Worm (Caenorhabditis elegans) whole organism, L4 larva: ENCODE results near the gene kin-2.

Experiments used
- F37D6.2 ChIP-seq: sonication (generic microtip); optimal IDR thresholded peaks from 2 replicates; lab custom pipeline; 2016; ENCODE audit warnings: mild to moderate bottlenecking, missing genetic modification characterization, missing compliant biosample characterization
- R02D3.7 ChIP-seq: fragments of 150-350 bp; sonication (generic microtip); optimal IDR thresholded peaks from 3 replicates; lab custom pipeline; 2014; ENCODE audit warnings: missing biosample characterization, missing genetic modification characterization
- ZK337.2 ChIP-seq: fragments of 200-800 bp; sonication (Bioruptor generic); IDR thresholded peaks from 2 replicates; pipeline ENCODE4 v1.3.6; 2022; ENCODE audit warnings: missing genetic modification reagents, missing genetic modification characterization, missing compliant biosample characterization
- daf-8 ChIP-seq: fragments of 200-800 bp; sonication (Bioruptor generic); IDR thresholded peaks from 2 replicates; pipeline ENCODE4 v1.3.6; 2022; ENCODE audit warnings: missing genetic modification characterization, missing compliant biosample characterization
- egl-27 ChIP-seq: sonication (generic microtip); optimal IDR thresholded peaks from 3 replicates; lab custom pipeline; 2017; ENCODE audit warnings: missing biosample characterization, missing genetic modification reagents, missing genetic modification characterization
- lin-39 ChIP-seq: fragments of 150-350 bp; optimal IDR thresholded peaks from 2 replicates; lab custom pipeline; 2014; ENCODE audit warnings: missing biosample characterization, missing genetic modification reagents, missing genetic modification characterization
- mdl-1 ChIP-seq, 2 experiments: fragments of 150-350 bp in 1 of 2; sonication (generic microtip) in 1 of 2; optimal IDR thresholded peaks; 2 replicates each; lab custom pipeline; 2014 to 2017; ENCODE audit warnings: missing biosample characterization in 2 of 2, missing genetic modification characterization in 2 of 2
- mdt-29 ChIP-seq: fragments of 200-800 bp; sonication (Bioruptor generic); IDR thresholded peaks from 2 replicates; pipeline ENCODE4 v1.3.6; 2022; ENCODE audit warnings: missing genetic modification reagents, missing genetic modification characterization, missing compliant biosample characterization
- nhr-77 ChIP-seq: fragments of 150-350 bp; optimal IDR thresholded peaks from 2 replicates; lab custom pipeline; 2014; ENCODE audit warnings: missing biosample characterization, missing genetic modification characterization
- unc-39 ChIP-seq: sonication (generic microtip); optimal IDR thresholded peaks from 2 replicates; lab custom pipeline; 2017; ENCODE audit warnings: missing biosample characterization, missing genetic modification characterization

ce11 chrX:5982799-5983198, 5.1 kb upstream of the kin-2 start:
- no peak for TF ChIP-seq unc-39
- no peak for TF ChIP-seq ZK337.2 (GFP tag; lab: Robert Waterston, UW)
- TF ChIP-seq daf-8 (GFP tag; lab: Robert Waterston, UW): no peak
- no peak for TF ChIP-seq mdl-1 (tag; optimal IDR thresholded peaks at IDR 0.05; lab: Kevin White, UChicago)
- no peak for TF ChIP-seq nhr-77
- peak; percentile 13 for TF ChIP-seq lin-39
- no peak for TF ChIP-seq F37D6.2
- TF ChIP-seq R02D3.7 (tag; lab: Kevin White, UChicago): no peak
- no peak for TF ChIP-seq mdt-29 (GFP tag; lab: Robert Waterston, UW)
- TF ChIP-seq egl-27 (tag; lab: Kevin White, UChicago): no peak
